Worm (Caenorhabditis elegans): ENCODE data around the gene ttr-59.

The ttr-59 gene

DNA sequence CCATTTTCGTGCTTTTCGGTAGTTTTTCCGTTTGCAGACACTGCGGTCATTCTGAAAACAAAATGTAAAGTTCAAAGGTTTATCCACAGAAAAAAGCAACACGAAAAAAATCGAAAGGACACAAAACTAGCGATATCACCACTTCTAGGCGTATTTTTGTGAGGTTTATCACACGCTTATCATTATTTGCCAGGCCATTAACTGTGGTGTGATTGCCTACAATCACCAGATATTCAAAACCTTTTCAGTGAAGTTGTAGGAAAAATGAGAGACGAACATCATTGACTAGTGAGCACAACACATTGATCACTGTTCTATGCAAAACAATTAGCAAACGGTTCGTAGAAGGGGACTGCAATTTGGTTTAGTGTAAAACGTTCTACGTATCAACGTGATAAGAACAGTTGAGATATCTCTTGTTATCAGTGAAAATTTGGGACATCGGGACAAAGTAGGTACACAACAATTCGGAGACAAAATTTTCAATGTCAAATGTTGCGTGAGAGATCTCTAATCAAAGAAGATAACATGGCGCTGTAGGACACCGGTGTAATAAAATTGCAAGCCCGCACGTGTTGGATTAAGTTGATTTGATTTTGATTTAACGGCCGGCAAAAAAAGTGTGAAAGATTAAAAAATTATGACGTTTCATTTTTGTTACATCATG is 24.0 kb upstream of the ttr-59 start, which contains the start of gene sur-5:
TSS of gene sur-5 (minus strand) at position 51 of the 667 bp plus-strand sequence.
- TF ChIP-seq nhr-77 (tag; optimal IDR thresholded peaks at IDR 0.05) (no peak), pqm-1 (tag; optimal IDR thresholded peaks at IDR 0.05) (peak; percentile 64), ceh-82 (tag; optimal IDR thresholded peaks at IDR 0.05) (no peak), snpc-4 (tag; optimal IDR thresholded peaks at IDR 0.05) (no peak), nhr-23 (tag; optimal IDR thresholded peaks at IDR 0.05) (peak; percentile 54), ceh-28 (tag; optimal IDR thresholded peaks at IDR 0.05) (no peak), nhr-25 (tag; optimal IDR thresholded peaks at IDR 0.05) (peak; percentile 17), elt-3 (tag; optimal IDR thresholded peaks at IDR 0.05) (peak in 2 of 3 experiments; percentile 88 to 90), elt-2 (tag; optimal IDR thresholded peaks at IDR 0.05) (peak; percentile 97)

DNA sequence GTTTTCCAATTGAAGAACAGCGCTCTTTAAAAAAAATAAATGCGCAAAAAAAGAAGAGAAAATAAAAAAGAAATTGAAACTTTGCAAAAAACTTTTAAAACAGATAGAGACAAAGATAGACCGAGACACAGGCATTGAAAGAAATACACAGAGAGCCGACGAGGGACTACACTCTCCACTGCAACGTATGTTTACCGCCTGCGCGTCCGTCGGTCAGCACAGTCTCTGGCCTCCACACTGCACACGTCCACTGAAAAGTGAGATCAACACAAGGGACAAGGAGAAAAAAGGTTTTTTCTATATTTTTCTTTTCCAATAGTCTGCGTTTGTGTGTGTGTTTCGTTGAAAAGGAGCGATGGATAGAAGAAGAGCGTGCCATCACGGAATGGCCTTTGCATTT is 23.2 kb upstream of the ttr-59 start:
- TF ChIP-seq ama-1 (optimal IDR thresholded peaks at IDR 0.05) = no peak
- TF ChIP-seq mdl-1 (tag; optimal IDR thresholded peaks at IDR 0.05) = peak; percentile 12
- no peak for TF ChIP-seq snpc-4 (tag; optimal IDR thresholded peaks at IDR 0.05)
- peak; percentile 66 for TF ChIP-seq hmg-11 (tag; optimal IDR thresholded peaks at IDR 0.05)
- TF ChIP-seq lin-15B (tag; optimal IDR thresholded peaks at IDR 0.05) = peak; percentile 35
- TF ChIP-seq fkh-2 (tag; optimal IDR thresholded peaks at IDR 0.05) = no peak
- peak; percentile 1 for TF ChIP-seq R02D3.7 (tag; optimal IDR thresholded peaks at IDR 0.05)
- TF ChIP-seq pha-4 (tag; optimal IDR thresholded peaks at IDR 0.05) = peak; percentile 74
- peak; percentile 30 for TF ChIP-seq egl-27 (tag; optimal IDR thresholded peaks at IDR 0.05)
- TF ChIP-seq nfya-1 (tag; optimal IDR thresholded peaks at IDR 0.05; ENCODE audit: insufficient read depth) = peak; percentile 72
- TF ChIP-seq ceh-28 (tag; optimal IDR thresholded peaks at IDR 0.05) = peak; percentile 48

ce11 chrX:7309775-7310174 is 19.8 kb upstream of the ttr-59 start, which contains the start of the genes his-38 and his-40:
Gene his-38, minus strand, starts transcription at chrX:7309875.
Gene his-40, plus strand, starts transcription at chrX:7310110.
- TF ChIP-seq eor-1 (tag; optimal IDR thresholded peaks at IDR 0.05) = no peak
- no peak for TF ChIP-seq zag-1 (tag; optimal IDR thresholded peaks at IDR 0.05)
- no peak for TF ChIP-seq nhr-43 (tag; optimal IDR thresholded peaks at IDR 0.05; ENCODE audit: poor library complexity, severe bottlenecking)
- TF ChIP-seq lin-39 (tag; optimal IDR thresholded peaks at IDR 0.05) = no peak
- no peak for TF ChIP-seq nhr-23 (tag; optimal IDR thresholded peaks at IDR 0.05)
- TF ChIP-seq ZK546.5 (tag; optimal IDR thresholded peaks at IDR 0.05) = no peak
- TF ChIP-seq R02D3.7 (tag; optimal IDR thresholded peaks at IDR 0.05) = no peak
- no peak for TF ChIP-seq snpc-4 (tag; optimal IDR thresholded peaks at IDR 0.05)
- TF ChIP-seq fkh-10 (GFP tag; optimal IDR thresholded peaks at IDR 0.05) = no peak
- TF ChIP-seq daf-12 (tag; optimal IDR thresholded peaks at IDR 0.05) = no peak
- TF ChIP-seq elt-1 (tag; optimal IDR thresholded peaks at IDR 0.05) = no peak

- no peak for TF ChIP-seq pqm-1 (tag; optimal IDR thresholded peaks at IDR 0.05)
- TF ChIP-seq egl-27 (tag; optimal IDR thresholded peaks at IDR 0.05) = no peak
- no peak for TF ChIP-seq nhr-237 (tag; optimal IDR thresholded peaks at IDR 0.05)
- no peak for TF ChIP-seq mdl-1 (tag; optimal IDR thresholded peaks at IDR 0.05)
- no peak for TF ChIP-seq fkh-2 (tag; optimal IDR thresholded peaks at IDR 0.05)
- TF ChIP-seq pha-4 (tag; optimal IDR thresholded peaks at IDR 0.05) = no peak
- no peak for TF ChIP-seq nfya-1 (tag; optimal IDR thresholded peaks at IDR 0.05; ENCODE audit: insufficient read depth)
- no peak for TF ChIP-seq ceh-16 (tag; optimal IDR thresholded peaks at IDR 0.05)
- TF ChIP-seq ceh-28 (tag; optimal IDR thresholded peaks at IDR 0.05) = no peak
- TF ChIP-seq daf-12 (tag; optimal IDR thresholded peaks at IDR 0.05) = no peak
- no peak for TF ChIP-seq fkh-10 (GFP tag; optimal IDR thresholded peaks at IDR 0.05)
- TF ChIP-seq zag-1 (tag; optimal IDR thresholded peaks at IDR 0.05) = no peak
- TF ChIP-seq elt-1 (tag; optimal IDR thresholded peaks at IDR 0.05) = no peak
- TF ChIP-seq mml-1 (tag; optimal IDR thresholded peaks at IDR 0.05) = no peak
- TF ChIP-seq ztf-4 (tag; optimal IDR thresholded peaks at IDR 0.05) = no peak
- TF ChIP-seq lsy-12 (tag; optimal IDR thresholded peaks at IDR 0.05) = no peak
- no peak for TF ChIP-seq nhr-28 (tag; optimal IDR thresholded peaks at IDR 0.05)
- no peak for TF ChIP-seq elt-3 (tag; optimal IDR thresholded peaks at IDR 0.05)
- TF ChIP-seq tbx-2 (tag; optimal IDR thresholded peaks at IDR 0.05) = no peak
Measured at ce11 chrX:7311870-7312269, 17.7 kb upstream of the ttr-59 start.

DNA sequence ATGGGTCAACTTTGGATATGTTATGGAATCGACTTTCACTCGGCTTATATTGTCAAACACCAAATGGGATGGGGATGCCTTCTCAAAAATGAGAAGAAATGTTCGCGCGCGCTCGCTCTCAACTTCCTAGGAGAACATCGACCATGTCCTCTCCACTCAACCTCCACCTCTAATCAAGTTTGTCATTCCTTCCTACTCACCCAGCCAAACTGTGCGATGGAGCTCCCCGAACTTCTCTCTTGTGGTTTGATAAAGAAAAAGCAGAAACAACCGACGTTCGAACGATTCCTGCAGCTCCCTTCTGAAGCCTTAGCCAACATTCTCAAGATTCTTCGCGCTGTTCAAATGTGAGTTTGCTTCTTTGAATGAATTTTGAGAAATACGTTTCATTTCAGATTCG is 16.4 kb upstream of the ttr-59 start:
- TF ChIP-seq lin-15B (tag; optimal IDR thresholded peaks at IDR 0.05) (no peak), ztf-11 (tag; optimal IDR thresholded peaks at IDR 0.05) (no peak), elt-3 (tag; optimal IDR thresholded peaks at IDR 0.05) (no peak), jun-1 (tag; optimal IDR thresholded peaks at IDR 0.05) (no peak), nhr-23 (tag; optimal IDR thresholded peaks at IDR 0.05) (no peak), tbx-2 (tag; optimal IDR thresholded peaks at IDR 0.05) (no peak), nhr-11 (tag; optimal IDR thresholded peaks at IDR 0.05) (no peak), unc-39 (tag; optimal IDR thresholded peaks at IDR 0.05) (no peak), pha-4 (tag; optimal IDR thresholded peaks at IDR 0.05) (no peak), daf-12 (tag; optimal IDR thresholded peaks at IDR 0.05) (no peak), lsy-12 (tag; optimal IDR thresholded peaks at IDR 0.05) (no peak), ztf-4 (tag; optimal IDR thresholded peaks at IDR 0.05) (no peak), ceh-9 (tag; optimal IDR thresholded peaks at IDR 0.05) (no peak), pqm-1 (tag; optimal IDR thresholded peaks at IDR 0.05) (no peak), hmg-11 (tag; optimal IDR thresholded peaks at IDR 0.05) (no peak)

Data from whole organism, L3 larva.